Worm (Caenorhabditis elegans) whole organism, L1 larva: ENCODE results near the gene cgt-3.
A peak's percentile ranks its signal among the peaks of the same experiment; 100 is the strongest.
"Not testable (repeated sequence)": the region's sequence is repeated elsewhere in the genome, so short reads cannot be mapped to it uniquely, and the experiment has no call there.

Experiments used
- C04F5.9 ChIP-seq: sonication (generic microtip); optimal IDR thresholded peaks from 2 replicates; lab custom pipeline; 2016; ENCODE audit warnings: missing genetic modification characterization, missing compliant biosample characterization
- F16B12.6 ChIP-seq: fragments of 150-350 bp; optimal IDR thresholded peaks from 2 replicates; lab custom pipeline; 2014; ENCODE audit warnings: missing biosample characterization, missing genetic modification characterization
- Y116A8C.19 ChIP-seq: sonication (generic microtip); optimal IDR thresholded peaks from 2 replicates; lab custom pipeline; 2016; ENCODE audit warnings: missing compliant biosample characterization, missing genetic modification characterization, borderline replicate concordance
- ama-1 ChIP-seq: fragments of 150-350 bp; optimal IDR thresholded peaks from 2 replicates; lab custom pipeline; 2014
- blmp-1 ChIP-seq: fragments of 150-350 bp; optimal IDR thresholded peaks from 2 replicates; lab custom pipeline; 2014; ENCODE audit warnings: missing biosample characterization, missing genetic modification characterization
- ceh-63 ChIP-seq: fragments of 200-800 bp; sonication (Bioruptor generic); optimal IDR thresholded peaks from 2 replicates; lab custom pipeline; 2018; ENCODE audit warnings: mild to moderate bottlenecking, missing genetic modification characterization, missing compliant biosample characterization
- ceh-8 ChIP-seq: fragments of 200-800 bp; sonication (Bioruptor generic); optimal IDR thresholded peaks from 2 replicates; lab custom pipeline; 2018; ENCODE audit warnings: mild to moderate bottlenecking, missing genetic modification characterization, moderate library complexity, missing compliant biosample characterization
- ceh-82 ChIP-seq, 3 experiments: fragments of 150-350 bp in 1 of 3; sonication (generic microtip) in 2 of 3; optimal IDR thresholded peaks; 2 replicates each; lab custom pipeline; 2014 to 2017; ENCODE audit warnings: missing biosample characterization in 3 of 3, missing genetic modification characterization in 3 of 3
- ceh-90 ChIP-seq: sonication (generic microtip); optimal IDR thresholded peaks from 2 replicates; lab custom pipeline; 2016; ENCODE audit warnings: missing genetic modification characterization, missing compliant biosample characterization
- ces-1 ChIP-seq: fragments of 150-350 bp; optimal IDR thresholded peaks from 2 replicates; lab custom pipeline; 2014; ENCODE audit warnings: missing biosample characterization, missing genetic modification reagents, missing genetic modification characterization
- dsc-1 ChIP-seq: sonication (generic microtip); optimal IDR thresholded peaks from 2 replicates; lab custom pipeline; 2016; ENCODE audit warnings: mild to moderate bottlenecking, missing genetic modification characterization, missing compliant biosample characterization
- efl-1 ChIP-seq, 4 experiments: fragments of 150-350 bp; optimal IDR thresholded peaks in 3 of 4; peaks in 1 of 4; 1 replicate in 1 of 4; 2 replicates in 3 of 4; lab custom pipeline; 2014; ENCODE audit warnings: missing biosample characterization in 2 of 4, missing genetic modification characterization in 2 of 4, missing genetic modification reagents in 2 of 4
- efl-3 ChIP-seq: fragments of 200-800 bp; sonication (Bioruptor generic); optimal IDR thresholded peaks from 2 replicates; lab custom pipeline; 2018; ENCODE audit warnings: mild to moderate bottlenecking, missing genetic modification characterization, missing compliant biosample characterization
- elt-2 ChIP-seq: sonication (generic microtip); optimal IDR thresholded peaks from 2 replicates; lab custom pipeline; 2016; ENCODE audit warnings: missing genetic modification characterization, mild to moderate bottlenecking, inconsistent platforms, missing compliant biosample characterization, missing genetic modification reagents
- elt-3 ChIP-seq, 6 experiments: fragments of 150-350 bp in 1 of 6; sonication (generic microtip); optimal IDR thresholded peaks; 2 replicates each; lab custom pipeline; 2017 to 2018; ENCODE audit warnings: missing biosample characterization in 6 of 6, missing genetic modification characterization in 6 of 6, inconsistent platforms in 1 of 6
- fkh-10 ChIP-seq: sonication (generic microtip); optimal IDR thresholded peaks from 2 replicates; lab custom pipeline; 2017; ENCODE audit warnings: missing biosample characterization, missing genetic modification reagents, missing genetic modification characterization
- fkh-8 ChIP-seq: sonication (generic microtip); optimal IDR thresholded peaks from 2 replicates; lab custom pipeline; 2016; ENCODE audit warnings: mild to moderate bottlenecking, missing genetic modification characterization, missing compliant biosample characterization
- grh-1 ChIP-seq: fragments of 200-800 bp; sonication (Bioruptor generic); IDR thresholded peaks from 2 replicates; pipeline ENCODE4 v1.3.6; 2022; ENCODE audit warnings: missing genetic modification reagents, missing genetic modification characterization, missing compliant biosample characterization
- hlh-17 ChIP-seq: fragments of 200-800 bp; sonication (Bioruptor generic); optimal IDR thresholded peaks from 2 replicates; lab custom pipeline; 2018; ENCODE audit warnings: missing genetic modification characterization, mild to moderate bottlenecking, missing compliant biosample characterization, moderate library complexity, borderline replicate concordance
- hlh-4 ChIP-seq: sonication (generic microtip); optimal IDR thresholded peaks from 2 replicates; lab custom pipeline; 2016; ENCODE audit warnings: mild to moderate bottlenecking, missing genetic modification characterization, missing compliant biosample characterization
- hpl-2 ChIP-seq: fragments of 150-350 bp; optimal IDR thresholded peaks from 2 replicates; lab custom pipeline; 2014; ENCODE audit warnings: missing biosample characterization, missing genetic modification reagents, missing genetic modification characterization
- jun-1 ChIP-seq: fragments of 150-350 bp; optimal IDR thresholded peaks from 2 replicates; lab custom pipeline; 2014; ENCODE audit warnings: missing biosample characterization, missing genetic modification reagents, missing genetic modification characterization
- lin-35 ChIP-seq, 2 experiments: fragments of 150-350 bp; optimal IDR thresholded peaks; 2 replicates each; lab custom pipeline; 2014; ENCODE audit warnings: missing biosample characterization in 2 of 2, missing genetic modification characterization in 2 of 2, missing genetic modification reagents in 2 of 2
- lin-39 ChIP-seq: fragments of 150-350 bp; optimal IDR thresholded peaks from 2 replicates; lab custom pipeline; 2014; ENCODE audit warnings: missing biosample characterization, missing genetic modification reagents, missing genetic modification characterization
- lsy-2 ChIP-seq, 2 experiments: fragments of 150-350 bp; optimal IDR thresholded peaks; 2 replicates each; lab custom pipeline; 2014; ENCODE audit warnings: missing biosample characterization in 2 of 2, missing genetic modification characterization in 2 of 2
- mdl-1 ChIP-seq, 2 experiments: fragments of 150-350 bp; optimal IDR thresholded peaks; 2 replicates each; lab custom pipeline; 2014 to 2017; ENCODE audit warnings: missing biosample characterization in 2 of 2, missing genetic modification characterization in 2 of 2, inconsistent platforms in 1 of 2
- mef-2 ChIP-seq: fragments of 150-350 bp; optimal IDR thresholded peaks from 2 replicates; lab custom pipeline; 2014; ENCODE audit warnings: missing biosample characterization, missing genetic modification characterization
- mep-1 ChIP-seq: fragments of 150-350 bp; optimal IDR thresholded peaks from 2 replicates; lab custom pipeline; 2014; ENCODE audit warnings: missing biosample characterization, missing genetic modification characterization
- nhr-11 ChIP-seq: fragments of 150-350 bp; optimal IDR thresholded peaks from 2 replicates; lab custom pipeline; 2014; ENCODE audit warnings: missing biosample characterization, missing genetic modification characterization
- nhr-19 ChIP-seq: fragments of 200-800 bp; sonication (Bioruptor generic); conservative IDR thresholded peaks from 2 replicates; pipeline ENCODE4 v1.3.6; 2022; ENCODE audit warnings: missing genetic modification characterization, missing compliant biosample characterization
- nhr-47 ChIP-seq: sonication (generic microtip); optimal IDR thresholded peaks from 2 replicates; lab custom pipeline; 2016; ENCODE audit warnings: mild to moderate bottlenecking, missing genetic modification characterization, moderate library complexity, missing compliant biosample characterization
- nhr-85 ChIP-seq: sonication (generic microtip); peaks from one replicate; lab custom pipeline; 2016; ENCODE audit warnings: missing genetic modification characterization, inconsistent platforms, missing compliant biosample characterization
- pag-3 ChIP-seq: sonication (generic microtip); optimal IDR thresholded peaks from 2 replicates; lab custom pipeline; 2017; ENCODE audit warnings: missing genetic modification characterization, mild to moderate bottlenecking, missing compliant biosample characterization, antibody characterized with exemption, borderline replicate concordance; ENCODE audit not compliant: insufficient read depth
- pax-3 ChIP-seq: fragments of 200-800 bp; sonication (Bioruptor generic); optimal IDR thresholded peaks from 2 replicates; lab custom pipeline; 2018; ENCODE audit warnings: mild to moderate bottlenecking, missing genetic modification characterization, moderate library complexity, missing compliant biosample characterization
- skn-1 ChIP-seq: fragments of 150-350 bp; optimal IDR thresholded peaks from 2 replicates; lab custom pipeline; 2014; ENCODE audit warnings: missing biosample characterization, missing genetic modification characterization
- snpc-4 ChIP-seq: fragments of 150-350 bp; optimal IDR thresholded peaks from 2 replicates; lab custom pipeline; 2014; ENCODE audit warnings: missing biosample characterization, missing genetic modification characterization
- snu-23 ChIP-seq: sonication (generic microtip); optimal IDR thresholded peaks from 2 replicates; lab custom pipeline; 2016; ENCODE audit warnings: missing genetic modification characterization, missing compliant biosample characterization
- sox-4 ChIP-seq: sonication (generic microtip); optimal IDR thresholded peaks from 2 replicates; lab custom pipeline; 2016; ENCODE audit warnings: missing genetic modification characterization, missing compliant biosample characterization
- sptf-1 ChIP-seq: fragments of 150-350 bp; optimal IDR thresholded peaks from 2 replicates; lab custom pipeline; 2014; ENCODE audit warnings: missing biosample characterization, missing genetic modification characterization
- swsn-7 ChIP-seq: sonication (generic microtip); optimal IDR thresholded peaks from 2 replicates; lab custom pipeline; 2016; ENCODE audit warnings: missing genetic modification characterization, missing compliant biosample characterization
- tlp-1 ChIP-seq: fragments of 150-350 bp; optimal IDR thresholded peaks from 2 replicates; lab custom pipeline; 2014; ENCODE audit warnings: missing biosample characterization, missing genetic modification characterization
- unc-130 ChIP-seq: fragments of 150-350 bp; optimal IDR thresholded peaks from 2 replicates; lab custom pipeline; 2017; ENCODE audit warnings: missing biosample characterization, missing genetic modification characterization, inconsistent platforms
- unc-62 ChIP-seq: fragments of 150-350 bp; optimal IDR thresholded peaks from 2 replicates; lab custom pipeline; 2014; ENCODE audit warnings: missing biosample characterization, missing genetic modification reagents, missing genetic modification characterization
- unc-98 ChIP-seq: fragments of 200-800 bp; sonication (Bioruptor generic); IDR thresholded peaks from 2 replicates; pipeline ENCODE4 v1.3.6; 2022; ENCODE audit warnings: missing genetic modification characterization, missing compliant biosample characterization
- vab-15 ChIP-seq: sonication (generic microtip); optimal IDR thresholded peaks from 2 replicates; lab custom pipeline; 2017; ENCODE audit warnings: missing genotype, mild to moderate bottlenecking, missing genetic modification characterization, missing compliant biosample characterization
- zag-1 ChIP-seq: fragments of 150-350 bp; optimal IDR thresholded peaks from 2 replicates; lab custom pipeline; 2014; ENCODE audit warnings: missing biosample characterization, missing genetic modification characterization
- zip-4 ChIP-seq: fragments of 200-800 bp; sonication (Bioruptor generic); optimal IDR thresholded peaks from 2 replicates; lab custom pipeline; 2018; ENCODE audit warnings: mild to moderate bottlenecking, missing genetic modification characterization, moderate library complexity, missing compliant biosample characterization

Gene cgt-3

ce11 chrII:5876053-5876452 lies 35.1 kb upstream of the cgt-3 start, which contains the start of gene F55C12.6:
Gene F55C12.6, minus strand, starts transcription at chrII:5876153.
- TF ChIP-seq unc-62 (GFP tag; lab: Kevin White, UChicago) (no peak), hlh-17 (GFP tag; lab: Kevin White, UChicago) (no peak), pax-3 (tag; lab: Kevin White, UChicago) (no peak), grh-1 (GFP tag; lab: Robert Waterston, UW) (no peak), nhr-19 (GFP tag; lab: Robert Waterston, UW) (no peak), nhr-11 (no peak), sptf-1 (tag; lab: Kevin White, UChicago) (no peak), efl-3 (no peak), blmp-1 (tag; lab: Kevin White, UChicago) (no peak), lsy-2 (tag; optimal IDR thresholded peaks at IDR 0.05; lab: Kevin White, UChicago) (no peak), pag-3 (tag; lab: Kevin White, UChicago) (no peak), ceh-82 (tag; optimal IDR thresholded peaks at IDR 0.05; lab: Kevin White, UChicago) (no peak), elt-2 (tag; lab: Kevin White, UChicago) (no peak)

ce11 chrII:5876511-5876910 lies 34.6 kb upstream of the cgt-3 start, which contains the start of gene F55C12.2:
Gene F55C12.2, plus strand, starts transcription at chrII:5876811.
- TF ChIP-seq mdl-1 (tag; optimal IDR thresholded peaks at IDR 0.05; lab: Kevin White, UChicago); hlh-17 (GFP tag; lab: Kevin White, UChicago); elt-2 (tag; lab: Kevin White, UChicago): not testable (repeated sequence)

- TF ChIP-seq efl-1 (optimal IDR thresholded peaks at IDR 0.05; lab: Kevin White, UChicago) (peak in 1 of 2 experiments; percentile 2), efl-1 (GFP tag; optimal IDR thresholded peaks at IDR 0.05 in 1 of 2; lab: Kevin White, UChicago) (peak in 1 of 2 experiments; percentile 33), mef-2 (tag; lab: Kevin White, UChicago) (no peak), hpl-2 (no peak), sox-4 (tag; lab: Kevin White, UChicago) (no peak), zag-1 (tag; lab: Kevin White, UChicago) (no peak), nhr-47 (no peak), swsn-7 (tag; lab: Kevin White, UChicago) (no peak), C04F5.9 (tag; lab: Kevin White, UChicago) (no peak), fkh-8 (no peak), ces-1 (no peak), lin-39 (tag; lab: Kevin White, UChicago) (no peak), hlh-17 (GFP tag; lab: Kevin White, UChicago) (no peak), nhr-85 (tag; lab: Kevin White, UChicago) (peak; percentile 86), fkh-10 (GFP tag; lab: Kevin White, UChicago) (no peak), blmp-1 (tag; lab: Kevin White, UChicago) (peak; percentile 63), tlp-1 (tag; lab: Kevin White, UChicago) (no peak), skn-1 (no peak), elt-3 (tag; optimal IDR thresholded peaks at IDR 0.05; lab: Kevin White, UChicago) (peak in 1 of 6 experiments; percentile 31), lsy-2 (tag; optimal IDR thresholded peaks at IDR 0.05; lab: Kevin White, UChicago) (peak; percentile 4 to 31), snpc-4 (tag; lab: Kevin White, UChicago) (no peak), ceh-90 (tag; lab: Kevin White, UChicago) (no peak), lin-35 (GFP tag; optimal IDR thresholded peaks at IDR 0.05; lab: Kevin White, UChicago) (peak in 1 of 2 experiments; percentile 19), unc-62 (GFP tag; lab: Kevin White, UChicago) (no peak), dsc-1 (tag; lab: Kevin White, UChicago) (no peak), Y116A8C.19 (tag; lab: Kevin White, UChicago) (no peak), jun-1 (tag; lab: Kevin White, UChicago) (no peak), zip-4 (GFP tag; lab: Kevin White, UChicago) (no peak), snu-23 (GFP tag; lab: Kevin White, UChicago) (peak; percentile 32), unc-98 (GFP tag; lab: Robert Waterston, UW) (no peak), ama-1 (lab: Kevin White, UChicago) (no peak), ceh-82 (tag; optimal IDR thresholded peaks at IDR 0.05; lab: Kevin White, UChicago) (no peak), F16B12.6 (tag; lab: Kevin White, UChicago) (no peak), mep-1 (tag; lab: Kevin White, UChicago) (peak; percentile 51), ceh-8 (GFP tag; lab: Kevin White, UChicago) (no peak), pax-3 (tag; lab: Kevin White, UChicago) (no peak), hlh-4 (tag; lab: Kevin White, UChicago) (no peak), ceh-63 (GFP tag; lab: Kevin White, UChicago) (no peak), nhr-19 (GFP tag; lab: Robert Waterston, UW) (0 out of 2 replicates have a peak, but pooled peaks have one; percentile 5), vab-15 (tag; lab: Kevin White, UChicago) (peak; percentile 19), unc-130 (tag; lab: Kevin White, UChicago) (no peak)
Measured at ce11 chrII:5880677-5881076, 30.4 kb upstream of the cgt-3 start.
